Worm (Caenorhabditis elegans) whole organism, L4 larva: ENCODE data around the gene C50F4.4.
A peak's percentile ranks its signal among the peaks of the same experiment; 100 is the strongest.

Experiments
- F10B5.3 ChIP-seq: sonication (generic microtip); optimal IDR thresholded peaks from 2 replicates; lab custom pipeline; 2016; ENCODE audit warnings: mild to moderate bottlenecking, missing genetic modification characterization, missing compliant biosample characterization
- F37D6.2 ChIP-seq: sonication (generic microtip); optimal IDR thresholded peaks from 2 replicates; lab custom pipeline; 2016; ENCODE audit warnings: mild to moderate bottlenecking, missing genetic modification characterization, missing compliant biosample characterization
- T20F7.1 ChIP-seq: fragments of 200-800 bp; sonication (Bioruptor generic); optimal IDR thresholded peaks from 2 replicates; lab custom pipeline; 2018; ENCODE audit warnings: mild to moderate bottlenecking, missing genetic modification characterization, missing compliant biosample characterization
- aha-1 ChIP-seq: fragments of 150-350 bp; peaks from one replicate; lab custom pipeline; 2014; ENCODE audit warnings: missing biosample characterization, missing genetic modification characterization
- attf-4 ChIP-seq: sonication (generic microtip); optimal IDR thresholded peaks from 3 replicates; lab custom pipeline; 2017; ENCODE audit warnings: missing biosample characterization, missing genetic modification characterization
- ceh-20 ChIP-seq: fragments of 200-800 bp; sonication (Bioruptor generic); IDR thresholded peaks from 2 replicates; pipeline ENCODE4 v1.3.6; 2022; ENCODE audit warnings: missing genetic modification reagents, missing genetic modification characterization, missing compliant biosample characterization
- ceh-28 ChIP-seq: fragments of 150-350 bp; optimal IDR thresholded peaks from 2 replicates; lab custom pipeline; 2014; ENCODE audit warnings: missing biosample characterization, missing genetic modification reagents, missing genetic modification characterization
- ceh-62 ChIP-seq: sonication (generic microtip); optimal IDR thresholded peaks from 2 replicates; lab custom pipeline; 2017; ENCODE audit warnings: missing biosample characterization, missing genetic modification characterization
- ces-1 ChIP-seq: fragments of 150-350 bp; sonication (generic microtip); optimal IDR thresholded peaks from 4 replicates; lab custom pipeline; 2014; ENCODE audit warnings: missing biosample characterization, missing genetic modification reagents, missing genetic modification characterization
- daf-12 ChIP-seq: fragments of 150-350 bp; optimal IDR thresholded peaks from 2 replicates; lab custom pipeline; 2014; ENCODE audit warnings: missing biosample characterization, missing genetic modification reagents, missing genetic modification characterization
- daf-19 ChIP-seq: fragments of 200-800 bp; sonication (Bioruptor generic); conservative IDR thresholded peaks from 2 replicates; pipeline ENCODE4 v1.3.6; 2022; ENCODE audit warnings: missing genetic modification characterization, missing compliant biosample characterization
- daf-8 ChIP-seq: fragments of 200-800 bp; sonication (Bioruptor generic); IDR thresholded peaks from 2 replicates; pipeline ENCODE4 v1.3.6; 2022; ENCODE audit warnings: missing genetic modification characterization, missing compliant biosample characterization
- dmd-6 ChIP-seq: fragments of 200-800 bp; sonication (Bioruptor generic); IDR thresholded peaks from 2 replicates; pipeline ENCODE4 v1.3.6; 2022; ENCODE audit warnings: missing genetic modification reagents, missing genetic modification characterization, missing compliant biosample characterization
- dmd-9 ChIP-seq: fragments of 200-800 bp; sonication (Bioruptor generic); IDR thresholded peaks from 2 replicates; pipeline ENCODE4 v1.3.6; 2022; ENCODE audit warnings: missing genetic modification reagents, missing genetic modification characterization, missing compliant biosample characterization
- dpl-1 ChIP-seq: fragments of 150-350 bp; optimal IDR thresholded peaks from 2 replicates; lab custom pipeline; 2014; ENCODE audit warnings: missing biosample characterization, missing genetic modification reagents, missing genetic modification characterization
- duxl-1 ChIP-seq: sonication (generic microtip); optimal IDR thresholded peaks from 2 replicates; lab custom pipeline; 2016; ENCODE audit warnings: mild to moderate bottlenecking, missing genetic modification characterization, moderate library complexity, missing compliant biosample characterization; ENCODE audit not compliant: poor library complexity
- dve-1 ChIP-seq: sonication (generic microtip); optimal IDR thresholded peaks from 2 replicates; lab custom pipeline; 2017; ENCODE audit warnings: antibody characterized with exemption, mild to moderate bottlenecking, missing genetic modification characterization, missing compliant biosample characterization; ENCODE audit not compliant: insufficient read depth
- fos-1 ChIP-seq: fragments of 150-350 bp; optimal IDR thresholded peaks from 2 replicates; lab custom pipeline; 2014; ENCODE audit warnings: missing biosample characterization, missing genetic modification characterization
- hif-1 ChIP-seq, 2 experiments: sonication (generic microtip); optimal IDR thresholded peaks; 2 replicates each; lab custom pipeline; 2016 to 2017; ENCODE audit warnings: missing compliant biosample characterization in 2 of 2, missing genetic modification characterization in 2 of 2, missing genetic modification reagents in 2 of 2, missing genotype in 2 of 2, mild to moderate bottlenecking in 1 of 2
- hlh-30 ChIP-seq: sonication (generic microtip); optimal IDR thresholded peaks from 2 replicates; lab custom pipeline; 2017; ENCODE audit warnings: antibody characterized with exemption, mild to moderate bottlenecking, missing genetic modification characterization, missing compliant biosample characterization; ENCODE audit not compliant: insufficient read depth
- hmg-1.1 ChIP-seq: fragments of 200-800 bp; sonication (Bioruptor generic); IDR thresholded peaks from 2 replicates; pipeline ENCODE4 v1.3.6; 2022; ENCODE audit warnings: missing genetic modification reagents, missing genetic modification characterization, missing compliant biosample characterization
- lin-13 ChIP-seq: fragments of 150-350 bp; optimal IDR thresholded peaks from 2 replicates; lab custom pipeline; 2014; ENCODE audit warnings: missing biosample characterization, missing genetic modification reagents, missing genetic modification characterization
- lin-29 ChIP-seq: fragments of 200-800 bp; sonication (Bioruptor generic); IDR thresholded peaks from 2 replicates; pipeline ENCODE4 v1.3.6; 2022; ENCODE audit warnings: missing genetic modification reagents, missing genetic modification characterization, missing compliant biosample characterization
- lin-39 ChIP-seq: fragments of 150-350 bp; optimal IDR thresholded peaks from 2 replicates; lab custom pipeline; 2014; ENCODE audit warnings: missing biosample characterization, missing genetic modification reagents, missing genetic modification characterization
- lir-3 ChIP-seq: sonication (generic microtip); optimal IDR thresholded peaks from 2 replicates; lab custom pipeline; 2016; ENCODE audit warnings: mild to moderate bottlenecking, missing genetic modification characterization, missing compliant biosample characterization
- madf-9 ChIP-seq: fragments of 200-800 bp; sonication (Bioruptor generic); conservative IDR thresholded peaks from 2 replicates; pipeline ENCODE4 v1.3.6; 2022; ENCODE audit warnings: missing genetic modification reagents, missing genetic modification characterization, missing compliant biosample characterization
- mdl-1 ChIP-seq, 2 experiments: fragments of 150-350 bp in 1 of 2; sonication (generic microtip) in 1 of 2; optimal IDR thresholded peaks; 2 replicates each; lab custom pipeline; 2014 to 2017; ENCODE audit warnings: missing biosample characterization in 2 of 2, missing genetic modification characterization in 2 of 2
- mep-1 ChIP-seq: fragments of 150-350 bp; sonication (generic microtip); optimal IDR thresholded peaks from 3 replicates; lab custom pipeline; 2014; ENCODE audit warnings: missing biosample characterization, missing genetic modification characterization
- mxl-3 ChIP-seq: fragments of 200-800 bp; sonication (Bioruptor generic); optimal IDR thresholded peaks from 2 replicates; lab custom pipeline; 2018; ENCODE audit warnings: mild to moderate bottlenecking, missing genetic modification characterization, missing compliant biosample characterization
- nhr-10 ChIP-seq: fragments of 150-350 bp; optimal IDR thresholded peaks from 2 replicates; lab custom pipeline; 2014; ENCODE audit warnings: missing biosample characterization, missing genetic modification characterization
- nhr-102 ChIP-seq: sonication (generic microtip); optimal IDR thresholded peaks from 2 replicates; lab custom pipeline; 2016; ENCODE audit warnings: mild to moderate bottlenecking, missing genetic modification characterization, moderate library complexity, missing compliant biosample characterization
- nhr-111 ChIP-seq: fragments of 200-800 bp; sonication (Bioruptor generic); optimal IDR thresholded peaks from 2 replicates; lab custom pipeline; 2018; ENCODE audit warnings: mild to moderate bottlenecking, missing genetic modification characterization, missing compliant biosample characterization
- nhr-237 ChIP-seq: sonication (generic microtip); optimal IDR thresholded peaks from 2 replicates; lab custom pipeline; 2017; ENCODE audit warnings: missing biosample characterization, missing genetic modification characterization
- nhr-25 ChIP-seq: sonication (generic microtip); optimal IDR thresholded peaks from 2 replicates; lab custom pipeline; 2017; ENCODE audit warnings: missing genetic modification characterization, mild to moderate bottlenecking, missing compliant biosample characterization, antibody characterized with exemption, moderate library complexity, borderline replicate concordance; ENCODE audit not compliant: insufficient read depth
- nhr-41 ChIP-seq: fragments of 200-800 bp; sonication (Bioruptor generic); IDR thresholded peaks from 2 replicates; pipeline ENCODE4 v1.3.6; 2022; ENCODE audit warnings: missing genetic modification reagents, missing genetic modification characterization, missing compliant biosample characterization
- nhr-48 ChIP-seq: sonication (generic microtip); optimal IDR thresholded peaks from 2 replicates; lab custom pipeline; 2016; ENCODE audit warnings: mild to moderate bottlenecking, missing genetic modification characterization, missing compliant biosample characterization
- nhr-6 ChIP-seq: fragments of 150-350 bp; optimal IDR thresholded peaks from 2 replicates; lab custom pipeline; 2014; ENCODE audit warnings: missing biosample characterization, missing genetic modification characterization
- nhr-77 ChIP-seq: fragments of 150-350 bp; optimal IDR thresholded peaks from 2 replicates; lab custom pipeline; 2014; ENCODE audit warnings: missing biosample characterization, missing genetic modification characterization
- rbr-2 ChIP-seq: sonication (generic microtip); optimal IDR thresholded peaks from 2 replicates; lab custom pipeline; 2016; ENCODE audit warnings: missing genotype, missing genetic modification characterization, missing compliant biosample characterization
- saeg-2 ChIP-seq: fragments of 200-800 bp; sonication (Bioruptor generic); IDR thresholded peaks from 2 replicates; pipeline ENCODE4 v1.3.6; 2022; ENCODE audit warnings: missing genetic modification reagents, missing genetic modification characterization, missing compliant biosample characterization
- set-16 ChIP-seq: fragments of 200-800 bp; sonication (Bioruptor generic); IDR thresholded peaks from 2 replicates; pipeline ENCODE4 v1.3.6; 2022; ENCODE audit warnings: missing genetic modification reagents, missing genetic modification characterization, missing compliant biosample characterization
- snpc-1.2 ChIP-seq: fragments of 200-800 bp; sonication (Bioruptor generic); IDR thresholded peaks from 2 replicates; pipeline ENCODE4 v1.3.6; 2022; ENCODE audit warnings: missing genetic modification reagents, missing genetic modification characterization, missing compliant biosample characterization
- snpc-4 ChIP-seq: fragments of 150-350 bp; optimal IDR thresholded peaks from 2 replicates; lab custom pipeline; 2014; ENCODE audit warnings: missing biosample characterization, missing genetic modification characterization
- spr-1 ChIP-seq: sonication (generic microtip); optimal IDR thresholded peaks from 2 replicates; lab custom pipeline; 2016; ENCODE audit warnings: mild to moderate bottlenecking, missing genetic modification characterization, missing compliant biosample characterization
- unc-39 ChIP-seq: sonication (generic microtip); optimal IDR thresholded peaks from 2 replicates; lab custom pipeline; 2017; ENCODE audit warnings: missing biosample characterization, missing genetic modification characterization
- unc-62 ChIP-seq, 3 experiments: fragments of 150-350 bp in 1 of 3; sonication (generic microtip); optimal IDR thresholded peaks in 2 of 3; peaks in 1 of 3; 1 replicate in 1 of 3; 2 replicates in 2 of 3; lab custom pipeline; 2014 to 2017; ENCODE audit warnings: missing biosample characterization in 3 of 3, missing genetic modification characterization in 3 of 3, missing genetic modification reagents in 3 of 3, missing genotype in 1 of 3
- vab-7 ChIP-seq: fragments of 200-800 bp; sonication (Bioruptor generic); IDR thresholded peaks from 2 replicates; pipeline ENCODE4 v1.3.6; 2022; ENCODE audit warnings: missing genetic modification reagents, missing genetic modification characterization, missing compliant biosample characterization
- zag-1 ChIP-seq: fragments of 150-350 bp; optimal IDR thresholded peaks from 2 replicates; lab custom pipeline; 2014; ENCODE audit warnings: missing biosample characterization, missing genetic modification characterization
- zip-11 ChIP-seq: fragments of 200-800 bp; sonication (Bioruptor generic); IDR thresholded peaks from 2 replicates; pipeline ENCODE4 v1.3.6; 2022; ENCODE audit warnings: missing genetic modification characterization, missing compliant biosample characterization
- ztf-11 ChIP-seq: fragments of 150-350 bp; optimal IDR thresholded peaks from 2 replicates; lab custom pipeline; 2014; ENCODE audit warnings: missing biosample characterization, missing genetic modification characterization

C50F4.4 gene

DNA sequence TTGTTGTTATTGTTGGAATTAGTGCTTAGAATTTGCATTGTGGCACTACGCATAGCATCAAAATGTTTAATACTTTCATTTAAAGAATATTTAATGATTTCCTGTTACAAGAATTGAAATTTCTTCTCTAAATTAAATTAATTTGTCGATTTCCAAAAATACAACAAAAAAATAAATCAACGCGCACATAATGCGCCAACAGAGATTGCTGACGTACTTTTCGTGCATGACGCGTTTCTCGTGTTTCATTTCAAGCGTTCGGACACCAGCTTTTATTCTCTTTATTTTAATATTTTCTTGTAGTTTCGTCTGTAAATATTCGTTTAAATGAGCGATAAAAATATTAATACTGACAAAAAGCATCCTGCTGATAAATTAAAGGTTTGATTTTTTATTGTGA lies 23.0 kb upstream of the C50F4.4 start, which contains the start of gene eif-2Bdelta (continued):
- TF ChIP-seq nhr-77 (tag; lab: Kevin White, UChicago) (no peak), F10B5.3 (no peak), nhr-41 (GFP tag; lab: Robert Waterston, UW) (no peak), lir-3 (tag; lab: Kevin White, UChicago) (no peak), nhr-6 (tag; lab: Kevin White, UChicago) (no peak), hmg-1.1 (no peak)

DNA sequence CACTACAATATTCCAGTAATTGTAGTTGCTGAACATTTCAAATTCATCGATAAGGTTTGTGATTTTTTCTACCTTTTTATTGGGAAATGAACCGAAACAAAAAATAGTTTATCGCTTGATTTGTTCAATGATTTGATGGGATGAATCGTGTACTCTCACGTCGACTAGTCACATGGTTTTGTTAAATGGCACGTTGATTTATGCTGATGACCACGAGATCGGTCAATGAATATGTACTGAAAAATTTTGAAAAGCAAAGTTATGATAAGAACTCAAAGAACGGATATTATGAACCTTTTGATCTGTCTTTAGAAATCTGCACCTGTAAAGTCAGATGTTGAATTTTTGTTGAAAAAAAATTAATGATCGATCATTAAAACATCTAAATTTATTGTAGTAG lies 20.3 kb upstream of the C50F4.4 start:
- TF ChIP-seq nhr-10 (tag; lab: Kevin White, UChicago) = no peak
- TF ChIP-seq unc-62 (GFP tag; optimal IDR thresholded peaks at IDR 0.05 in 1 of 2; lab: Kevin White, UChicago) = peak in 1 of 2 experiments; percentile 99
- TF ChIP-seq unc-62 (tag; optimal IDR thresholded peaks at IDR 0.05; lab: Kevin White, UChicago) = no peak
- TF ChIP-seq daf-19 (GFP tag; lab: Robert Waterston, UW) = no peak
- peak; percentile 3 for TF ChIP-seq T20F7.1 (GFP tag; lab: Kevin White, UChicago)
- peak; percentile 46 for TF ChIP-seq nhr-25 (tag; lab: Kevin White, UChicago)
- peak; percentile 42 for TF ChIP-seq mep-1 (tag; lab: Kevin White, UChicago)
- peak in 1 of 2 experiments; percentile 65 for TF ChIP-seq mdl-1 (tag; optimal IDR thresholded peaks at IDR 0.05; lab: Kevin White, UChicago)
- no peak for TF ChIP-seq set-16 (GFP tag; lab: Robert Waterston, UW)
- no peak for TF ChIP-seq snpc-4 (tag; lab: Kevin White, UChicago)
- TF ChIP-seq nhr-102 (tag; lab: Kevin White, UChicago) = no peak
- TF ChIP-seq ztf-11 (tag; lab: Kevin White, UChicago) = no peak
- TF ChIP-seq mxl-3 (GFP tag; lab: Kevin White, UChicago) = peak; percentile 69
- peak; percentile 69; the same call in 1 of the 2 replicates for TF ChIP-seq ceh-20 (GFP tag; lab: Robert Waterston, UW)
- TF ChIP-seq nhr-111 (GFP tag; lab: Kevin White, UChicago) = no peak
- TF ChIP-seq saeg-2 (GFP tag; lab: Robert Waterston, UW) = no peak
- TF ChIP-seq hif-1 (tag; optimal IDR thresholded peaks at IDR 0.05; lab: Kevin White, UChicago) = no peak
- TF ChIP-seq unc-39 (tag; lab: Kevin White, UChicago) = no peak
- TF ChIP-seq madf-9 (GFP tag; lab: Robert Waterston, UW) = no peak
- no peak for TF ChIP-seq duxl-1 (tag; lab: Kevin White, UChicago)
- no peak for TF ChIP-seq attf-4 (tag; lab: Kevin White, UChicago)
- TF ChIP-seq dmd-6 (GFP tag; lab: Robert Waterston, UW) = peak; percentile 84
- TF ChIP-seq fos-1 (tag; lab: Kevin White, UChicago) = no peak
- no peak for TF ChIP-seq lin-13 (GFP tag; lab: Kevin White, UChicago)
- TF ChIP-seq dpl-1 (GFP tag; lab: Kevin White, UChicago) = no peak
- no peak for TF ChIP-seq vab-7 (GFP tag; lab: Robert Waterston, UW)
- TF ChIP-seq nhr-48 (tag; lab: Kevin White, UChicago) = peak; percentile 49
- TF ChIP-seq ceh-62 (tag; lab: Kevin White, UChicago) = no peak
- no peak for TF ChIP-seq spr-1 (tag; lab: Kevin White, UChicago)
- no peak for TF ChIP-seq ceh-28 (tag; lab: Kevin White, UChicago)
- TF ChIP-seq hlh-30 = peak; percentile 83
- TF ChIP-seq dmd-9 = no peak
- TF ChIP-seq lin-39 = no peak
- TF ChIP-seq daf-8 (GFP tag; lab: Robert Waterston, UW) = no peak
- no peak for TF ChIP-seq daf-12 (tag; lab: Kevin White, UChicago)
- TF ChIP-seq rbr-2 (tag; lab: Kevin White, UChicago) = no peak
- TF ChIP-seq lin-29 (GFP tag; lab: Robert Waterston, UW) = no peak
- TF ChIP-seq nhr-237 = no peak
- no peak for TF ChIP-seq aha-1 (tag; lab: Kevin White, UChicago)
- TF ChIP-seq zip-11 (GFP tag; lab: Robert Waterston, UW) = no peak
- no peak for TF ChIP-seq snpc-1.2 (GFP tag; lab: Robert Waterston, UW)
- no peak for TF ChIP-seq F37D6.2 (tag; lab: Kevin White, UChicago)
- TF ChIP-seq ces-1 = no peak
- peak; percentile 82 for TF ChIP-seq dve-1
- no peak for TF ChIP-seq zag-1 (tag; lab: Kevin White, UChicago)
